Fruit fly (Drosophila melanogaster) whole organism, embryonic: ENCODE results near the gene CG9702.

ENCODE experiments used
- Atf3 ChIP-seq: fragments of 200-800 bp; sonication (Bioruptor generic); optimal IDR thresholded peaks from 3 replicates; lab custom pipeline; 2016; ENCODE audit warnings: missing biosample characterization, missing genetic modification characterization
- Bdp1 ChIP-seq: fragments of 200-800 bp; sonication (Bioruptor generic); optimal IDR thresholded peaks from 3 replicates; lab custom pipeline; 2016; ENCODE audit warnings: missing biosample characterization, missing genetic modification characterization
- CG10209 ChIP-seq: fragments of 200-800 bp; sonication (Bioruptor generic); optimal IDR thresholded peaks from 3 replicates; lab custom pipeline; 2017; ENCODE audit warnings: missing biosample characterization, mild to moderate bottlenecking, missing genetic modification characterization, missing genetic modification reagents
- CG10431 ChIP-seq: fragments of 200-800 bp; sonication (Bioruptor generic); optimal IDR thresholded peaks from 3 replicates; lab custom pipeline; 2018; ENCODE audit warnings: missing biosample characterization, mild to moderate bottlenecking, missing genetic modification characterization
- CG11695 ChIP-seq: fragments of 200-800 bp; sonication (Bioruptor generic); IDR thresholded peaks from 3 replicates; pipeline ENCODE4 v1.3.6; 2022; ENCODE audit warnings: missing biosample characterization, missing genetic modification characterization
- CG1233 ChIP-seq: fragments of 200-800 bp; sonication (Bioruptor generic); optimal IDR thresholded peaks from 4 replicates; lab custom pipeline; 2018; ENCODE audit warnings: missing biosample characterization, mild to moderate bottlenecking, missing genetic modification characterization
- CG12769 ChIP-seq: fragments of 200-800 bp; sonication (Bioruptor generic); optimal IDR thresholded peaks from 2 replicates; lab custom pipeline; 2019; ENCODE audit warnings: missing biosample characterization, mild to moderate bottlenecking, missing genetic modification characterization, moderate library complexity
- CG15601 ChIP-seq: fragments of 200-800 bp; sonication (Bioruptor generic); optimal IDR thresholded peaks from 3 replicates; lab custom pipeline; 2019; ENCODE audit warnings: missing biosample characterization, mild to moderate bottlenecking, missing genetic modification characterization, moderate library complexity
- CG17612 ChIP-seq: fragments of 200-800 bp; sonication (Bioruptor generic); IDR thresholded peaks from 2 replicates; pipeline ENCODE4 v1.3.6; 2022; ENCODE audit warnings: missing biosample characterization, missing genetic modification characterization
- CG17802 ChIP-seq: fragments of 200-800 bp; sonication (Bioruptor generic); optimal IDR thresholded peaks from 2 replicates; lab custom pipeline; 2018; ENCODE audit warnings: missing biosample characterization, mild to moderate bottlenecking, missing genetic modification characterization, moderate library complexity
- CG2116 ChIP-seq: fragments of 200-800 bp; sonication (Bioruptor generic); optimal IDR thresholded peaks from 3 replicates; lab custom pipeline; 2018; ENCODE audit warnings: missing biosample characterization, mild to moderate bottlenecking, missing genetic modification characterization
- CG2678 ChIP-seq: fragments of 200-800 bp; sonication (Bioruptor generic); optimal IDR thresholded peaks from 3 replicates; lab custom pipeline; 2019; ENCODE audit warnings: missing biosample characterization, mild to moderate bottlenecking, missing genetic modification characterization, moderate library complexity
- CG30020 ChIP-seq: fragments of 200-800 bp; optimal IDR thresholded peaks from 2 replicates; lab custom pipeline; 2019; ENCODE audit warnings: missing biosample characterization, mild to moderate bottlenecking, missing genetic modification characterization, moderate library complexity
- CG33213 ChIP-seq: fragments of 200-800 bp; sonication (Bioruptor generic); optimal IDR thresholded peaks from 3 replicates; lab custom pipeline; 2016; ENCODE audit warnings: missing biosample characterization, missing genetic modification characterization
- CG34376 ChIP-seq: fragments of 200-800 bp; sonication (Bioruptor generic); optimal IDR thresholded peaks from 2 replicates; lab custom pipeline; 2018; ENCODE audit warnings: missing biosample characterization, mild to moderate bottlenecking, missing genetic modification characterization
- CG4282 ChIP-seq: fragments of 200-800 bp; sonication (Bioruptor generic); optimal IDR thresholded peaks from 2 replicates; lab custom pipeline; 2016; ENCODE audit warnings: missing biosample characterization, missing genetic modification characterization
- CG6683 ChIP-seq: fragments of 200-800 bp; sonication (Bioruptor generic); optimal IDR thresholded peaks from 2 replicates; lab custom pipeline; 2017; ENCODE audit warnings: missing biosample characterization, mild to moderate bottlenecking, missing genetic modification characterization, missing genetic modification reagents
- CG6791 ChIP-seq: fragments of 200-800 bp; sonication (Bioruptor generic); IDR thresholded peaks from 3 replicates; pipeline ENCODE4 v1.3.6; 2022; ENCODE audit warnings: missing biosample characterization, missing genetic modification characterization; ENCODE audit not compliant: partially characterized antibody
- CG8478 ChIP-seq: fragments of >200 bp; optimal IDR thresholded peaks from 2 replicates; lab custom pipeline; 2018
- CG9817 ChIP-seq: fragments of 200-800 bp; sonication (Bioruptor generic); optimal IDR thresholded peaks from 2 replicates; lab custom pipeline; 2018; ENCODE audit warnings: missing biosample characterization, mild to moderate bottlenecking, missing genetic modification characterization, moderate library complexity
- CTCF ChIP-seq: fragments of 200-800 bp; sonication (Bioruptor generic); optimal IDR thresholded peaks from 2 replicates; lab custom pipeline; 2017; ENCODE audit warnings: missing biosample characterization, mild to moderate bottlenecking, missing genetic modification characterization, moderate library complexity
- Deaf1 ChIP-seq: fragments of 200-800 bp; optimal IDR thresholded peaks from 3 replicates; lab custom pipeline; 2019; ENCODE audit warnings: missing biosample characterization, mild to moderate bottlenecking, missing genetic modification characterization, moderate library complexity
- Dref ChIP-seq: fragments of 200-800 bp; sonication (Bioruptor generic); IDR thresholded peaks from 2 replicates; pipeline ENCODE4 v1.3.6; 2022; ENCODE audit warnings: missing biosample characterization, missing genetic modification characterization
- Fer3 ChIP-seq: fragments of 200-800 bp; sonication (Bioruptor generic); optimal IDR thresholded peaks from 2 replicates; lab custom pipeline; 2018; ENCODE audit warnings: missing biosample characterization, mild to moderate bottlenecking, missing genetic modification characterization, moderate library complexity
- Hr39 ChIP-seq: fragments of >200 bp; optimal IDR thresholded peaks from 2 replicates; lab custom pipeline; 2017
- Hr51 ChIP-seq, 2 experiments: fragments of 200-800 bp; sonication (Bioruptor generic); optimal IDR thresholded peaks; 2 replicates in 1 of 2; 3 replicates in 1 of 2; lab custom pipeline; 2016 to 2018; ENCODE audit warnings: missing biosample characterization in 2 of 2, missing genetic modification characterization in 2 of 2, mild to moderate bottlenecking in 1 of 2, moderate library complexity in 1 of 2
- Hsf ChIP-seq: fragments of 200-800 bp; sonication (Bioruptor generic); optimal IDR thresholded peaks from 3 replicates; lab custom pipeline; 2016; ENCODE audit warnings: missing biosample characterization, missing genetic modification characterization
- Meics ChIP-seq: fragments of 200-800 bp; sonication (Bioruptor generic); optimal IDR thresholded peaks from 2 replicates; lab custom pipeline; 2017; ENCODE audit warnings: missing biosample characterization, mild to moderate bottlenecking, missing genetic modification characterization
- NK7.1 ChIP-seq: fragments of 200-800 bp; sonication (Bioruptor generic); optimal IDR thresholded peaks from 3 replicates; lab custom pipeline; 2016; ENCODE audit warnings: missing biosample characterization, missing genetic modification characterization
- Rfx ChIP-seq: fragments of 200-800 bp; sonication (Bioruptor generic); IDR thresholded peaks from 2 replicates; pipeline ENCODE4 v1.3.6; 2022; ENCODE audit warnings: missing biosample characterization, missing genetic modification characterization
- Trl ChIP-seq, 3 experiments: fragments of >200 bp in 2 of 3; fragments of 200-800 bp in 1 of 3; sonication (Bioruptor generic) in 1 of 3; optimal IDR thresholded peaks; 2 replicates in 1 of 3; 3 replicates in 2 of 3; lab custom pipeline; 2016 to 2017; ENCODE audit warnings: missing biosample characterization in 1 of 3, missing genetic modification characterization in 1 of 3
- Xbp1 ChIP-seq: fragments of 200-800 bp; sonication (Bioruptor generic); optimal IDR thresholded peaks from 3 replicates; lab custom pipeline; 2016; ENCODE audit warnings: missing biosample characterization, mild to moderate bottlenecking, missing genetic modification characterization
- ab ChIP-seq: fragments of 200-800 bp; sonication (Bioruptor generic); optimal IDR thresholded peaks from 2 replicates; lab custom pipeline; 2016; ENCODE audit warnings: missing biosample characterization, missing genetic modification characterization
- abd-A ChIP-seq: fragments of 200-800 bp; sonication (Bioruptor generic); optimal IDR thresholded peaks from 3 replicates; lab custom pipeline; 2019; ENCODE audit warnings: missing biosample characterization, mild to moderate bottlenecking, missing genetic modification characterization, moderate library complexity
- bigmax ChIP-seq: fragments of 200-800 bp; sonication (Bioruptor generic); optimal IDR thresholded peaks from 2 replicates; lab custom pipeline; 2018; ENCODE audit warnings: missing biosample characterization, mild to moderate bottlenecking, missing genetic modification characterization
- chif ChIP-seq, 2 experiments: fragments of 200-800 bp; sonication (Bioruptor generic); optimal IDR thresholded peaks; 3 replicates each; lab custom pipeline; 2016; ENCODE audit warnings: missing biosample characterization in 2 of 2, missing genetic modification characterization in 2 of 2
- dimm ChIP-seq: fragments of 200-800 bp; sonication (Bioruptor generic); IDR thresholded peaks from 2 replicates; pipeline ENCODE4 v1.3.6; 2022; ENCODE audit warnings: missing biosample characterization, missing genetic modification characterization
- fd102C ChIP-seq: fragments of 200-800 bp; sonication (Bioruptor generic); optimal IDR thresholded peaks from 2 replicates; lab custom pipeline; 2018; ENCODE audit warnings: missing biosample characterization, mild to moderate bottlenecking, missing genetic modification characterization, moderate library complexity
- fd64A ChIP-seq: fragments of 200-800 bp; sonication (Bioruptor generic); optimal IDR thresholded peaks from 3 replicates; lab custom pipeline; 2018; ENCODE audit warnings: missing biosample characterization, mild to moderate bottlenecking, missing genetic modification characterization
- gem ChIP-seq: fragments of 200-800 bp; sonication (Bioruptor generic); optimal IDR thresholded peaks from 2 replicates; lab custom pipeline; 2019; ENCODE audit warnings: missing biosample characterization, mild to moderate bottlenecking, missing genetic modification characterization, moderate library complexity
- grau ChIP-seq: fragments of 200-800 bp; optimal IDR thresholded peaks from 3 replicates; lab custom pipeline; 2019; ENCODE audit warnings: missing biosample characterization, mild to moderate bottlenecking, missing genetic modification characterization, moderate library complexity
- kni ChIP-seq: fragments of 200-800 bp; sonication (Bioruptor generic); optimal IDR thresholded peaks from 3 replicates; lab custom pipeline; 2017; ENCODE audit warnings: mild to moderate bottlenecking, missing biosample characterization, missing genetic modification reagents, missing genetic modification characterization
- luna ChIP-seq: fragments of 200-800 bp; sonication (Bioruptor generic); optimal IDR thresholded peaks from 2 replicates; lab custom pipeline; 2016; ENCODE audit warnings: missing biosample characterization, missing genetic modification characterization
- maf-S ChIP-seq: fragments of 200-800 bp; sonication (Bioruptor generic); optimal IDR thresholded peaks from 2 replicates; lab custom pipeline; 2016; ENCODE audit warnings: missing biosample characterization, missing genetic modification characterization
- mld ChIP-seq: fragments of 200-800 bp; sonication (Bioruptor generic); IDR thresholded peaks from 3 replicates; pipeline ENCODE4 v1.3.6; 2022; ENCODE audit warnings: missing biosample characterization, missing genetic modification characterization; ENCODE audit not compliant: partially characterized antibody
- pho ChIP-seq: fragments of 200-800 bp; sonication (Bioruptor generic); optimal IDR thresholded peaks from 2 replicates; lab custom pipeline; 2016; ENCODE audit warnings: missing biosample characterization, missing genetic modification characterization
- ro ChIP-seq: fragments of 200-800 bp; sonication (Bioruptor generic); IDR thresholded peaks from 2 replicates; pipeline ENCODE4 v1.3.6; 2022; ENCODE audit warnings: missing biosample characterization, missing genetic modification characterization
- row ChIP-seq: fragments of 200-800 bp; sonication (Bioruptor generic); IDR thresholded peaks from 3 replicates; pipeline ENCODE4 v1.3.6; 2022; ENCODE audit warnings: missing biosample characterization, missing genetic modification characterization
- sim ChIP-seq: fragments of 200-800 bp; sonication (Bioruptor generic); IDR thresholded peaks from 2 replicates; pipeline ENCODE4 v1.3.6; 2022; ENCODE audit warnings: missing biosample characterization, missing genetic modification characterization
- trh ChIP-seq: fragments of 200-800 bp; sonication (Bioruptor generic); optimal IDR thresholded peaks from 2 replicates; lab custom pipeline; 2016; ENCODE audit warnings: missing biosample characterization, missing genetic modification characterization

CG9702 gene

DNA sequence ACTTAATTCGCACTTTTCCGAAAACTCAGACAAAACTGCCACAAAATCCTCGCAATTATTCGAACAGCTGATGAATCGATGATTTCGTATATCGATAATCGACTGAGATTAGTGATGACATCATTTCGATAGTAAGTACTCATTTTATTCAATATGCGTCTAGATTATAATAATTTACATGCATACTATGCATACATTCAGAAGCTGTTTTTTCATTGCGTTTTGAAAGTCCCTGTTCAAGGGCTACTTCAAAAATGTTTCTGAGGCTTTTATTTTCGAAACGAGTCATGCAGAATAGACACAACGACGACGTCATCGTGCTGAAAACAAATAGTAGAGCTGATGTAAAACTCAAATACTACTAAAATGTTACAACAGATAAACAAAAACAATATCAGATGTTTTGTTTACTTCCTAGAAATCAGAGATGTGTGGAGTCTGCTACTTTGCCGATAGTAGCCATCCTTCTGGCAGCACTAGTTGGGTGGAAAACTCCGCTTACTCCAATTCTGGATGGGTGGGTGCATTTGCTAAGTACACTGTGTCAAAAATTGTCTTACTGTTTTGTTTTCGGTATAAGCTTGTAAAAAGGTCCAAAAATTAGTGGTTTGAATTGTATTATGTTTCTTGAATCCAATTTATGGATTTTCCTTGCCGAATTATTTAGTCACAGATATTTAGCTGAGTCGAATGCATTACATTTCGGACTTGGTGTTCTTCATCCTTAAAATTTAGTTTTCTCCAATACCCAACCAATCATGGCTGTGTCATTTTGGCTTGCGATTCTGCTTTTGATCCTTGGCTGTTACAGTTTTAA, 22.4 kb downstream of the CG9702 start, which contains the start of the genes CG2246 and CG31021 (continued):
- TF ChIP-seq CG6683 (no peak), grau (tag; lab: Kevin White, UChicago) (peak; percentile 45), CG1233 (GFP tag; lab: Kevin White, UChicago) (no peak), Deaf1 (tag; lab: Kevin White, UChicago) (peak; percentile 11), NK7.1 (GFP tag; lab: Kevin White, UChicago) (no peak), CG17612 (GFP tag; lab: Robert Waterston, UW) (no peak), Hsf (GFP tag; lab: Kevin White, UChicago) (peak; percentile 18), maf-S (peak; percentile 2), Trl (optimal IDR thresholded peaks at IDR 0.05; lab: Kevin White, UChicago) (no peak), Trl (GFP tag; optimal IDR thresholded peaks at IDR 0.05; lab: Kevin White, UChicago) (peak; percentile 53), Hr39 (lab: Kevin White, UChicago) (no peak), CG10209 (no peak), fd102C (GFP tag; lab: Kevin White, UChicago) (no peak), CG15601 (peak; percentile 31), CG6791 (peak; percentile 87), kni (peak; percentile 64), Hr51 (GFP tag; optimal IDR thresholded peaks at IDR 0.05; lab: Kevin White, UChicago) (peak; percentile 10 to 63), CG9817 (tag; lab: Kevin White, UChicago) (peak; percentile 61), CTCF (peak; percentile 36), Atf3 (GFP tag; lab: Kevin White, UChicago) (peak; percentile 67), trh (peak; percentile 45), CG8478 (lab: Kevin White, UChicago) (no peak), Fer3 (no peak), abd-A (tag; lab: Kevin White, UChicago) (no peak), dimm (GFP tag; lab: Robert Waterston, UW) (no peak), row (GFP tag; lab: Robert Waterston, UW) (peak; percentile 90), Meics (GFP tag; lab: Kevin White, UChicago) (peak; percentile 6), sim (GFP tag; lab: Robert Waterston, UW) (no peak), pho (peak; percentile 69), chif (GFP tag; optimal IDR thresholded peaks at IDR 0.05; lab: Kevin White, UChicago) (peak; percentile 43 to 70), gem (peak; percentile 71), Xbp1 (GFP tag; lab: Kevin White, UChicago) (peak; percentile 67), mld (GFP tag; lab: Robert Waterston, UW) (0 out of 3 replicates have a peak, but pooled peaks have one; percentile 60), CG30020 (tag; lab: Kevin White, UChicago) (peak; percentile 27), luna (GFP tag; lab: Kevin White, UChicago) (peak; percentile 4), Dref (peak; percentile 63), CG11695 (GFP tag; lab: Robert Waterston, UW) (no peak), CG12769 (tag; lab: Kevin White, UChicago) (no peak), Rfx (GFP tag; lab: Robert Waterston, UW) (peak; percentile 84), CG17802 (tag; lab: Kevin White, UChicago) (no peak), bigmax (no peak), Bdp1 (GFP tag; lab: Kevin White, UChicago) (peak; percentile 51), CG2678 (peak; percentile 47), CG2116 (GFP tag; lab: Kevin White, UChicago) (peak; percentile 64), CG4282 (GFP tag; lab: Kevin White, UChicago) (peak; percentile 66), CG10431 (GFP tag; lab: Kevin White, UChicago) (no peak), CG33213 (GFP tag; lab: Kevin White, UChicago) (peak; percentile 93), ab (GFP tag; lab: Kevin White, UChicago) (peak; percentile 77), fd64A (GFP tag; lab: Kevin White, UChicago) (no peak), CG34376 (GFP tag; lab: Kevin White, UChicago) (peak; percentile 18), ro (GFP tag; lab: Robert Waterston, UW) (no peak)
